Worm (Caenorhabditis elegans): ENCODE measurements around the gene gtap-1.

gtap-1 gene

ce11 chrII:5781935-5782921 lies 50.8 kb downstream of the gtap-1 start, which contains the start of gene K05F1.6:
Gene K05F1.6 (plus strand): TSS chrII:5782520.
- peak; percentile 46 for TF ChIP-seq nhr-48 (tag; optimal IDR thresholded peaks at IDR 0.05)
- TF ChIP-seq daf-8 (GFP tag; IDR thresholded peaks at IDR 0.05): no peak
- peak; percentile 77; the same call in 1 of the 2 replicates for TF ChIP-seq D1046.2 (GFP tag; IDR thresholded peaks at IDR 0.05)
- TF ChIP-seq ceh-62 (tag; optimal IDR thresholded peaks at IDR 0.05): no peak
- TF ChIP-seq lsy-2 (tag; optimal IDR thresholded peaks at IDR 0.05): peak in 1 of 2 experiments; percentile 54
- peak; percentile 80 for TF ChIP-seq lir-3 (tag; optimal IDR thresholded peaks at IDR 0.05)
- TF ChIP-seq zfp-3 (GFP tag; conservative IDR thresholded peaks at IDR 0.05): peak; percentile 80; the same call in 1 of the 2 replicates
- TF ChIP-seq ZK546.5 (tag; optimal IDR thresholded peaks at IDR 0.05): no peak
- peak; percentile 93 for TF ChIP-seq dmd-8 (GFP tag; IDR thresholded peaks at IDR 0.05)
- no peak for TF ChIP-seq fkh-10 (GFP tag; optimal IDR thresholded peaks at IDR 0.05)
- no peak for TF ChIP-seq lin-15B (tag; optimal IDR thresholded peaks at IDR 0.05)
- peak; percentile 84 for TF ChIP-seq spr-3 (GFP tag; optimal IDR thresholded peaks at IDR 0.05)
- TF ChIP-seq dpl-1 (GFP tag; optimal IDR thresholded peaks at IDR 0.05): peak; percentile 12
- peak; percentile 42 for TF ChIP-seq zip-2 (tag; optimal IDR thresholded peaks at IDR 0.05)
- peak; percentile 89 for TF ChIP-seq arid-1 (GFP tag; conservative IDR thresholded peaks at IDR 0.05)
- TF ChIP-seq cey-2 (tag; optimal IDR thresholded peaks at IDR 0.05; ENCODE audit: borderline replicate concordance, insufficient read depth): no peak
- TF ChIP-seq ces-1 (GFP tag; optimal IDR thresholded peaks at IDR 0.05): no peak
- TF ChIP-seq mes-2 (tag; optimal IDR thresholded peaks at IDR 0.05; ENCODE audit: poor library complexity, severe bottlenecking): peak; percentile 79
- peak; percentile 60 for TF ChIP-seq dmd-6 (GFP tag; IDR thresholded peaks at IDR 0.05)
- TF ChIP-seq ceh-44 (GFP tag; IDR thresholded peaks at IDR 0.05): peak; percentile 100
- TF ChIP-seq nhr-102 (tag; optimal IDR thresholded peaks at IDR 0.05): peak; percentile 83
- TF ChIP-seq nhr-25 (tag; optimal IDR thresholded peaks at IDR 0.05; ENCODE audit: borderline replicate concordance, insufficient read depth): no peak
- TF ChIP-seq fos-1 (tag; optimal IDR thresholded peaks at IDR 0.05): no peak
- peak; percentile 78 for TF ChIP-seq rbr-2 (tag; optimal IDR thresholded peaks at IDR 0.05)
- peak; percentile 65 for TF ChIP-seq php-3 (GFP tag; IDR thresholded peaks at IDR 0.05)
- peak; percentile 61 for TF ChIP-seq hlh-11 (tag; optimal IDR thresholded peaks at IDR 0.05)
- TF ChIP-seq madf-9 (GFP tag; conservative IDR thresholded peaks at IDR 0.05): peak; percentile 38; the same call in 1 of the 2 replicates
- TF ChIP-seq snpc-4 (tag; optimal IDR thresholded peaks at IDR 0.05): no peak
- no peak for TF ChIP-seq nhr-76 (tag; optimal IDR thresholded peaks at IDR 0.05)
- TF ChIP-seq ceh-20 (GFP tag; IDR thresholded peaks at IDR 0.05): peak; percentile 66; the same call in 1 of the 2 replicates
- TF ChIP-seq F26F4.8 (GFP tag; conservative IDR thresholded peaks at IDR 0.05): peak; percentile 54; the same call in 1 of the 2 replicates
- TF ChIP-seq ztf-11 (tag; optimal IDR thresholded peaks at IDR 0.05): no peak
- peak; percentile 63; the same call in 1 of the 2 replicates for TF ChIP-seq nhr-42 (GFP tag; IDR thresholded peaks at IDR 0.05)
- peak; percentile 78 for TF ChIP-seq F49E8.2 (tag; optimal IDR thresholded peaks at IDR 0.05; ENCODE audit: borderline replicate concordance)
- TF ChIP-seq nhr-41 (GFP tag; IDR thresholded peaks at IDR 0.05): peak; percentile 81
- peak; percentile 75 to 88 for TF ChIP-seq daf-16 (GFP tag; optimal IDR thresholded peaks at IDR 0.05)
- peak; percentile 50 for TF ChIP-seq daf-16 (tag; optimal IDR thresholded peaks at IDR 0.05)
- TF ChIP-seq mxl-2 (GFP tag; conservative IDR thresholded peaks at IDR 0.05): peak; percentile 61; the same call in 1 of the 2 replicates
- TF ChIP-seq nhr-28 (tag; optimal IDR thresholded peaks at IDR 0.05): no peak
- no peak for TF ChIP-seq R02D3.7 (tag; optimal IDR thresholded peaks at IDR 0.05)
- peak; percentile 70 for TF ChIP-seq spr-1 (tag; optimal IDR thresholded peaks at IDR 0.05)
- TF ChIP-seq nhr-111 (GFP tag; optimal IDR thresholded peaks at IDR 0.05): peak; percentile 39
- peak; percentile 45 for TF ChIP-seq nhr-6 (tag; optimal IDR thresholded peaks at IDR 0.05)
- TF ChIP-seq aha-1 (tag): peak; percentile 96
- peak; percentile 76 for TF ChIP-seq mdt-29 (GFP tag; IDR thresholded peaks at IDR 0.05)
- peak; percentile 62 for TF ChIP-seq hlh-30 (tag; optimal IDR thresholded peaks at IDR 0.05; ENCODE audit: insufficient read depth)
- peak; percentile 56; the same call in 1 of the 2 replicates for TF ChIP-seq ZK337.2 (GFP tag; IDR thresholded peaks at IDR 0.05)
- TF ChIP-seq snpc-1.2 (GFP tag; IDR thresholded peaks at IDR 0.05): peak; percentile 85
